Fruit fly (Drosophila melanogaster): Measurements from ENCODE around the gene CG1750.

Gene CG1750

DNA sequence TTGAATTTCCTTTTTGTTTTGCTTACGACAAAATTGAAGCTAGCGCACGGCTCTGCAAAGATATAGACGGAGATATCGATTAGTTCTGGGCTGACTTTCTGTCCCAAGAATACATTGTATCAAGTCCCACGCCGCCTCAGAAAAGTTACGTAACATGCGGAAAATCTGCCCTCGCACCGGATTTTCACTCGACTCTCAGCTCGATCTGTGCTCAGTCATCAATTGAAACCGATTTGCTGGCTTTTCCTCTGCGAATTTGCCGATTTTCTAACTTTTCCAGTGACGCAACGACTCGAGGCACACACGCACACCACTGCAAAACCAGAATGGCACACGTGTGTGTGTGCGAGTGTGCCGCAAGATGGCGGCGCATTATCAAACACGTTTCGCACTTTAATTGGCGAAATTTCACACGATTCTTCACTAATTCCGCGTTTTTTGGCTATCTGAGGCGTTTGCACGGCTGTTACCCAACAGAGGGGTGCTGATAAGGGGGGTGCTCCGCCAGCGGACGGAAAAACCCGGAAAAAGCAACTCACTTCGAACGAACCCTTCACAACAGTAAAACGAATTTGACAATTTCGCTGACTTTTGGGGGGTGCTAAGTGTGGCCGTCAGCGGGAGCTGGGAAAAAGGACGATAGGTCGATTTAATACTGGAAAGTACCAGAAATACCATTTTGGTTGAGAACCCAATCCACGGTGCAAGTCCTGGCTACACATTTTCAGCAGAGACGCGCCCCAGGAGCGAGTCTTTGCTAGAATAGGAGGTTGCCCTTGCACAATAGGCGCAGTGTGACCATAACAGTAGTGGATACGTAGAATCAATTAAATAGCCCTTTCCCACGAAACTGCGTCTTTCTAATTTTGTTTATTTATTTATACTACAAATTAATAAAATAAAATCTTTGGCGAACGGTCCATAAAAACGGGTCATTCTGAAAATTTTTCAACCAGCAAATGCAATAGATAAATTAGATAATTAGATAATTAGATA is 35.4 kb downstream of the CG1750 start, which contains the start of gene ATPsynC (continued):
- TF ChIP-seq ERR (GFP tag; optimal IDR thresholded peaks at IDR 0.05) (peak; percentile 58), CG17612 (GFP tag; IDR thresholded peaks at IDR 0.05) (no peak), CG33557 (GFP tag; optimal IDR thresholded peaks at IDR 0.05) (peak; percentile 3), Gug (GFP tag; IDR thresholded peaks at IDR 0.05) (no peak), aop (GFP tag; IDR thresholded peaks at IDR 0.05) (no peak), Mes4 (GFP tag; optimal IDR thresholded peaks at IDR 0.05) (no peak), CG13894 (tag; optimal IDR thresholded peaks at IDR 0.05) (peak; percentile 82), onecut (GFP tag; IDR thresholded peaks at IDR 0.05) (peak; percentile 40), Kr (GFP tag; optimal IDR thresholded peaks at IDR 0.05) (no peak), Nf-YB (GFP tag; optimal IDR thresholded peaks at IDR 0.05) (peak; percentile 1), CG7357 (GFP tag; IDR thresholded peaks at IDR 0.05) (peak; percentile 99), bsh (GFP tag; optimal IDR thresholded peaks at IDR 0.05) (peak in 1 of 2 experiments; percentile 53), bigmax (GFP tag; optimal IDR thresholded peaks at IDR 0.05) (peak; percentile 85), Opbp (GFP tag; IDR thresholded peaks at IDR 0.05; ENCODE audit: partially characterized antibody) (no peak), cwo (GFP tag; optimal IDR thresholded peaks at IDR 0.05) (peak; percentile 73), CG1529 (GFP tag; optimal IDR thresholded peaks at IDR 0.05) (no peak), CG12744 (GFP tag; optimal IDR thresholded peaks at IDR 0.05) (peak; percentile 7), pzg (GFP tag; optimal IDR thresholded peaks at IDR 0.05) (peak; percentile 100), klu (GFP tag; IDR thresholded peaks at IDR 0.05) (no peak), CG11560 (tag; IDR thresholded peaks at IDR 0.05) (no peak), prd (optimal IDR thresholded peaks at IDR 0.05) (no peak), prd (GFP tag; IDR thresholded peaks at IDR 0.05) (no peak), mld (GFP tag; IDR thresholded peaks at IDR 0.05; ENCODE audit: partially characterized antibody) (no peak), Eip74EF (GFP tag; optimal IDR thresholded peaks at IDR 0.05) (peak in 1 of 2 experiments; percentile 86), tin (GFP tag; optimal IDR thresholded peaks at IDR 0.05) (peak; percentile 31), CG6813 (GFP tag; optimal IDR thresholded peaks at IDR 0.05) (peak; percentile 34), CG16813 (GFP tag; IDR thresholded peaks at IDR 0.05; ENCODE audit: partially characterized antibody) (no peak), CG6175 (GFP tag; IDR thresholded peaks at IDR 0.05) (no peak), CG15514 (GFP tag; optimal IDR thresholded peaks at IDR 0.05) (peak; percentile 94), CG9876 (GFP tag; optimal IDR thresholded peaks at IDR 0.05) (no peak), Hr3 (GFP tag; optimal IDR thresholded peaks at IDR 0.05) (no peak), Antp (GFP tag; optimal IDR thresholded peaks at IDR 0.05) (peak; percentile 58), TFAM (GFP tag; optimal IDR thresholded peaks at IDR 0.05) (no peak), crol (GFP tag; IDR thresholded peaks at IDR 0.05) (no peak), vfl (GFP tag; optimal IDR thresholded peaks at IDR 0.05) (no peak), seq (GFP tag; IDR thresholded peaks at IDR 0.05) (no peak), CG6254 (GFP tag; optimal IDR thresholded peaks at IDR 0.05) (peak; percentile 49), CG31224 (GFP tag; IDR thresholded peaks at IDR 0.05) (no peak), exex (tag; optimal IDR thresholded peaks at IDR 0.05) (peak; percentile 7), caup (GFP tag; optimal IDR thresholded peaks at IDR 0.05; ENCODE audit: severe bottlenecking) (peak; percentile 27), CG14441 (GFP tag; IDR thresholded peaks at IDR 0.05) (no peak), CkIIα-i1 (GFP tag; IDR thresholded peaks at IDR 0.05) (no peak), CG31365 (tag; optimal IDR thresholded peaks at IDR 0.05) (peak; percentile 69), Bgb (GFP tag; IDR thresholded peaks at IDR 0.05; ENCODE audit: partially characterized antibody) (no peak), CG30431 (GFP tag; optimal IDR thresholded peaks at IDR 0.05) (no peak), D (optimal IDR thresholded peaks at IDR 0.05) (peak; percentile 12), D (GFP tag; optimal IDR thresholded peaks at IDR 0.05) (no peak), wor (GFP tag; IDR thresholded peaks at IDR 0.05) (no peak)

Data from whole organism, embryonic.